Worm (Caenorhabditis elegans) whole organism, late embryonic: ENCODE measurements around the gene pfk-1.2.

Experiments
- C38D4.7 ChIP-seq: fragments of 200-800 bp; sonication (Bioruptor generic); optimal IDR thresholded peaks from 2 replicates; lab custom pipeline; 2018; ENCODE audit warnings: mild to moderate bottlenecking, missing genetic modification characterization, moderate library complexity, missing compliant biosample characterization
- F13H6.1 ChIP-seq: sonication (generic microtip); optimal IDR thresholded peaks from 2 replicates; lab custom pipeline; 2016; ENCODE audit warnings: missing genetic modification characterization, missing compliant biosample characterization
- K02D7.2 ChIP-seq: sonication (generic microtip); optimal IDR thresholded peaks from 2 replicates; lab custom pipeline; 2017; ENCODE audit warnings: mild to moderate bottlenecking, missing genetic modification characterization, missing compliant biosample characterization
- K09A11.1 ChIP-seq: sonication (generic microtip); optimal IDR thresholded peaks from 2 replicates; lab custom pipeline; 2017; ENCODE audit warnings: antibody characterized with exemption, mild to moderate bottlenecking, missing genetic modification characterization, missing compliant biosample characterization; ENCODE audit not compliant: insufficient read depth
- T23F11.4 ChIP-seq: fragments of 200-800 bp; sonication (Bioruptor generic); optimal IDR thresholded peaks from 2 replicates; lab custom pipeline; 2018; ENCODE audit warnings: mild to moderate bottlenecking, missing genetic modification characterization, missing compliant biosample characterization
- Y22D7AL.16 ChIP-seq: sonication (generic microtip); optimal IDR thresholded peaks from 2 replicates; lab custom pipeline; 2016; ENCODE audit warnings: missing genetic modification characterization, missing compliant biosample characterization
- ama-1 ChIP-seq: fragments of 150-350 bp; optimal IDR thresholded peaks from 2 replicates; lab custom pipeline; 2014
- ceh-14 ChIP-seq: sonication (generic microtip); optimal IDR thresholded peaks from 2 replicates; lab custom pipeline; 2016; ENCODE audit warnings: missing genotype, missing genetic modification characterization, missing compliant biosample characterization
- ceh-19 ChIP-seq: fragments of 200-800 bp; sonication (Bioruptor generic); optimal IDR thresholded peaks from 2 replicates; lab custom pipeline; 2018; ENCODE audit warnings: mild to moderate bottlenecking, missing genetic modification characterization, missing compliant biosample characterization
- ceh-2 ChIP-seq: sonication (generic microtip); optimal IDR thresholded peaks from 2 replicates; lab custom pipeline; 2016; ENCODE audit warnings: missing genotype, missing genetic modification characterization, missing compliant biosample characterization
- ceh-22 ChIP-seq: sonication (generic microtip); optimal IDR thresholded peaks from 2 replicates; lab custom pipeline; 2017; ENCODE audit warnings: missing biosample characterization, missing genetic modification characterization
- ceh-30 ChIP-seq: fragments of 150-350 bp; optimal IDR thresholded peaks from 2 replicates; lab custom pipeline; 2014; ENCODE audit warnings: missing biosample characterization, missing genetic modification characterization
- ceh-34 ChIP-seq: sonication (generic microtip); optimal IDR thresholded peaks from 2 replicates; lab custom pipeline; 2016; ENCODE audit warnings: mild to moderate bottlenecking, missing genetic modification characterization, missing compliant biosample characterization
- ceh-9 ChIP-seq: sonication (generic microtip); optimal IDR thresholded peaks from 2 replicates; lab custom pipeline; 2016; ENCODE audit warnings: mild to moderate bottlenecking, missing genetic modification characterization, inconsistent platforms, missing compliant biosample characterization
- dmd-4 ChIP-seq: sonication (generic microtip); optimal IDR thresholded peaks from 2 replicates; lab custom pipeline; 2016; ENCODE audit warnings: borderline replicate concordance, missing genetic modification characterization, missing compliant biosample characterization
- elt-2 ChIP-seq: sonication (generic microtip); optimal IDR thresholded peaks from 2 replicates; lab custom pipeline; 2016; ENCODE audit warnings: missing genetic modification reagents, missing genetic modification characterization, missing compliant biosample characterization
- eyg-1 ChIP-seq: sonication (generic microtip); optimal IDR thresholded peaks from 2 replicates; lab custom pipeline; 2016; ENCODE audit warnings: missing genotype, missing genetic modification characterization, missing compliant biosample characterization
- fax-1 ChIP-seq: sonication (generic microtip); optimal IDR thresholded peaks from 2 replicates; lab custom pipeline; 2016; ENCODE audit warnings: missing genotype, missing genetic modification characterization, missing compliant biosample characterization
- fkh-6 ChIP-seq: sonication (generic microtip); optimal IDR thresholded peaks from 2 replicates; lab custom pipeline; 2016; ENCODE audit warnings: missing genetic modification characterization, missing compliant biosample characterization
- hlh-30 ChIP-seq: sonication (generic microtip); optimal IDR thresholded peaks from 2 replicates; lab custom pipeline; 2017; ENCODE audit warnings: antibody characterized with exemption, missing genetic modification characterization, missing compliant biosample characterization; ENCODE audit not compliant: insufficient read depth
- hlh-6 ChIP-seq: sonication (generic microtip); optimal IDR thresholded peaks from 2 replicates; lab custom pipeline; 2016; ENCODE audit warnings: missing genotype, missing genetic modification characterization, missing compliant biosample characterization
- lim-6 ChIP-seq: sonication (generic microtip); optimal IDR thresholded peaks from 2 replicates; lab custom pipeline; 2016; ENCODE audit warnings: missing genetic modification characterization, missing compliant biosample characterization
- lin-11 ChIP-seq: fragments of 200-800 bp; sonication (Bioruptor generic); optimal IDR thresholded peaks from 2 replicates; lab custom pipeline; 2018; ENCODE audit warnings: mild to moderate bottlenecking, missing genetic modification characterization, missing compliant biosample characterization
- madf-2 ChIP-seq: sonication (generic microtip); optimal IDR thresholded peaks from 2 replicates; lab custom pipeline; 2017; ENCODE audit warnings: missing genetic modification characterization, missing compliant biosample characterization
- nhr-11 ChIP-seq: fragments of 150-350 bp; optimal IDR thresholded peaks from 2 replicates; lab custom pipeline; 2014; ENCODE audit warnings: missing biosample characterization, missing genetic modification characterization
- nhr-232 ChIP-seq: sonication (generic microtip); optimal IDR thresholded peaks from 2 replicates; lab custom pipeline; 2016; ENCODE audit warnings: missing genetic modification characterization, missing compliant biosample characterization
- npax-4 ChIP-seq: sonication (generic microtip); optimal IDR thresholded peaks from 2 replicates; lab custom pipeline; 2016; ENCODE audit warnings: missing genetic modification characterization, missing compliant biosample characterization
- odd-2 ChIP-seq: sonication (generic microtip); optimal IDR thresholded peaks from 2 replicates; lab custom pipeline; 2017; ENCODE audit warnings: antibody characterized with exemption, mild to moderate bottlenecking, missing genetic modification characterization, missing compliant biosample characterization
- pag-3 ChIP-seq: sonication (generic microtip); optimal IDR thresholded peaks from 2 replicates; lab custom pipeline; 2016; ENCODE audit warnings: missing compliant biosample characterization, missing genetic modification characterization, borderline replicate concordance
- pax-1 ChIP-seq: fragments of 150-350 bp; optimal IDR thresholded peaks from 2 replicates; lab custom pipeline; 2014; ENCODE audit warnings: missing biosample characterization, missing genetic modification characterization
- pha-2 ChIP-seq: sonication (generic microtip); optimal IDR thresholded peaks from 2 replicates; lab custom pipeline; 2017; ENCODE audit warnings: mild to moderate bottlenecking, missing genetic modification characterization, missing compliant biosample characterization
- pha-4 ChIP-seq: fragments of 150-350 bp; optimal IDR thresholded peaks from 2 replicates; lab custom pipeline; 2018; ENCODE audit warnings: missing biosample characterization, missing genetic modification reagents, missing genetic modification characterization
- pqm-1 ChIP-seq: sonication (generic microtip); optimal IDR thresholded peaks from 2 replicates; lab custom pipeline; 2016; ENCODE audit warnings: missing genetic modification characterization, missing compliant biosample characterization
- rnt-1 ChIP-seq: sonication (generic microtip); optimal IDR thresholded peaks from 2 replicates; lab custom pipeline; 2016; ENCODE audit warnings: missing genetic modification characterization, missing compliant biosample characterization
- sdc-2 ChIP-seq: sonication (generic microtip); optimal IDR thresholded peaks from 2 replicates; lab custom pipeline; 2016; ENCODE audit warnings: missing genotype, missing genetic modification characterization, missing compliant biosample characterization
- sox-4 ChIP-seq: sonication (generic microtip); optimal IDR thresholded peaks from 2 replicates; lab custom pipeline; 2017; ENCODE audit warnings: mild to moderate bottlenecking, missing genetic modification characterization, inconsistent platforms, missing compliant biosample characterization
- tbx-2 ChIP-seq: sonication (generic microtip); optimal IDR thresholded peaks from 2 replicates; lab custom pipeline; 2016; ENCODE audit warnings: missing genetic modification characterization, missing compliant biosample characterization
- tbx-7 ChIP-seq: sonication (generic microtip); optimal IDR thresholded peaks from 2 replicates; lab custom pipeline; 2016; ENCODE audit warnings: missing genotype, missing genetic modification characterization, missing compliant biosample characterization
- unc-3 ChIP-seq, 2 experiments: fragments of 200-800 bp in 1 of 2; sonication (Bioruptor generic) in 1 of 2; sonication (generic microtip) in 1 of 2; conservative IDR thresholded peaks in 1 of 2; optimal IDR thresholded peaks in 1 of 2; 2 replicates each; pipeline versions ENCODE4 v1.3.6 to Lab custom; 2016 to 2022; ENCODE audit warnings: missing compliant biosample characterization in 2 of 2, missing genetic modification characterization in 2 of 2, missing genetic modification reagents in 1 of 2
- unc-55 ChIP-seq: sonication (generic microtip); optimal IDR thresholded peaks from 2 replicates; lab custom pipeline; 2017; ENCODE audit warnings: missing biosample characterization, missing genetic modification reagents, missing genetic modification characterization
- zip-5 ChIP-seq: sonication (generic microtip); optimal IDR thresholded peaks from 2 replicates; lab custom pipeline; 2016; ENCODE audit warnings: missing genetic modification characterization, missing compliant biosample characterization
- ztf-16 ChIP-seq: sonication (generic microtip); optimal IDR thresholded peaks from 2 replicates; lab custom pipeline; 2017; ENCODE audit warnings: missing genetic modification characterization, missing compliant biosample characterization

Gene pfk-1.2

ce11 chrV:9496742-9497141 is 34.9 kb upstream of the pfk-1.2 start, which contains the start of gene gsnl-1:
Gene gsnl-1 (plus strand): TSS chrV:9497042.
- TF ChIP-seq sox-4 (tag; lab: Kevin White, UChicago) (no peak), madf-2 (no peak), ceh-19 (GFP tag; lab: Kevin White, UChicago) (no peak), unc-55 (no peak), sdc-2 (no peak), eyg-1 (tag; lab: Kevin White, UChicago) (no peak), ceh-22 (tag; lab: Kevin White, UChicago) (no peak), lin-11 (tag; lab: Kevin White, UChicago) (no peak), lim-6 (no peak), ztf-16 (no peak)

ce11 chrV:9499295-9499694 is 32.3 kb upstream of the pfk-1.2 start:
- no peak for TF ChIP-seq zip-5 (tag; lab: Kevin White, UChicago)
- TF ChIP-seq ceh-34, result no peak
- TF ChIP-seq madf-2, result no peak
- TF ChIP-seq K02D7.2 (tag; lab: Kevin White, UChicago), result no peak
- no peak for TF ChIP-seq sox-4 (tag; lab: Kevin White, UChicago)
- no peak for TF ChIP-seq hlh-30
- TF ChIP-seq dmd-4 (tag; lab: Kevin White, UChicago), result no peak
- TF ChIP-seq tbx-2 (tag; lab: Kevin White, UChicago), result no peak

- TF ChIP-seq pha-2 (tag; lab: Kevin White, UChicago), result no peak
- no peak for TF ChIP-seq ztf-16
Measured at ce11 chrV:9500826-9501451, 30.7 kb upstream of the pfk-1.2 start, which contains the start of gene swt-5. Gene swt-5 (plus strand): TSS chrV:9501401.

- TF ChIP-seq C38D4.7 (GFP tag; lab: Kevin White, UChicago), result peak; percentile 83
- TF ChIP-seq pha-4 (tag; lab: Kevin White, UChicago), result no peak
- peak; percentile 41 for TF ChIP-seq tbx-7 (tag; lab: Kevin White, UChicago)
- TF ChIP-seq ceh-9, result peak; percentile 46
- TF ChIP-seq lim-6, result no peak
- TF ChIP-seq Y22D7AL.16, result peak; percentile 76
- peak; percentile 90 for TF ChIP-seq ceh-19 (GFP tag; lab: Kevin White, UChicago)
- TF ChIP-seq eyg-1 (tag; lab: Kevin White, UChicago), result peak; percentile 88
- peak; percentile 78 for TF ChIP-seq sdc-2
- peak; percentile 94 for TF ChIP-seq hlh-6
- TF ChIP-seq lin-11 (tag; lab: Kevin White, UChicago), result peak; percentile 81
- TF ChIP-seq F13H6.1 (tag; lab: Kevin White, UChicago), result peak; percentile 65
- peak; percentile 76 for TF ChIP-seq npax-4 (tag; lab: Kevin White, UChicago)
- peak; percentile 45 for TF ChIP-seq pqm-1 (tag; lab: Kevin White, UChicago)
- TF ChIP-seq T23F11.4 (GFP tag; lab: Kevin White, UChicago), result peak; percentile 90
- peak; percentile 90 for TF ChIP-seq fkh-6 (tag; lab: Kevin White, UChicago)
- peak; percentile 78 for TF ChIP-seq sox-4 (tag; lab: Kevin White, UChicago)
- peak; percentile 85 for TF ChIP-seq K02D7.2 (tag; lab: Kevin White, UChicago)
- TF ChIP-seq ceh-2 (tag; lab: Kevin White, UChicago), result peak; percentile 77
- TF ChIP-seq ama-1, result no peak
- TF ChIP-seq madf-2, result peak; percentile 81
- TF ChIP-seq ceh-30 (tag; lab: Kevin White, UChicago), result no peak
- TF ChIP-seq pag-3 (tag; lab: Kevin White, UChicago), result peak; percentile 11
- TF ChIP-seq ztf-16, result peak; percentile 87
- TF ChIP-seq dmd-4 (tag; lab: Kevin White, UChicago), result peak; percentile 59
- TF ChIP-seq unc-3 (GFP tag; conservative IDR thresholded peaks at IDR 0.05; lab: Robert Waterston, UW), result peak; percentile 87
- peak; percentile 86 for TF ChIP-seq unc-3 (tag; optimal IDR thresholded peaks at IDR 0.05; lab: Kevin White, UChicago)
- TF ChIP-seq fax-1 (tag; lab: Kevin White, UChicago), result peak; percentile 72
- TF ChIP-seq zip-5 (tag; lab: Kevin White, UChicago), result peak; percentile 47
- TF ChIP-seq K09A11.1 (tag; lab: Kevin White, UChicago), result peak; percentile 71
- TF ChIP-seq elt-2 (tag; lab: Kevin White, UChicago), result peak; percentile 91
- TF ChIP-seq rnt-1, result peak; percentile 66
- no peak for TF ChIP-seq pax-1 (tag; lab: Kevin White, UChicago)
- peak; percentile 82 for TF ChIP-seq nhr-232 (tag; lab: Kevin White, UChicago)
- TF ChIP-seq nhr-11, result no peak
- peak; percentile 45 for TF ChIP-seq ceh-14 (tag; lab: Kevin White, UChicago)
- peak; percentile 39 for TF ChIP-seq odd-2 (tag; lab: Kevin White, UChicago)
Measured at ce11 chrV:9503152-9503817, 28.3 kb upstream of the pfk-1.2 start.
